Worm (Caenorhabditis elegans): ENCODE data around the gene gly-5.
"Not testable (repeated sequence)": the region's sequence is repeated elsewhere in the genome, so short reads cannot be mapped to it uniquely, and the experiment has no call there.

gly-5 gene

DNA sequence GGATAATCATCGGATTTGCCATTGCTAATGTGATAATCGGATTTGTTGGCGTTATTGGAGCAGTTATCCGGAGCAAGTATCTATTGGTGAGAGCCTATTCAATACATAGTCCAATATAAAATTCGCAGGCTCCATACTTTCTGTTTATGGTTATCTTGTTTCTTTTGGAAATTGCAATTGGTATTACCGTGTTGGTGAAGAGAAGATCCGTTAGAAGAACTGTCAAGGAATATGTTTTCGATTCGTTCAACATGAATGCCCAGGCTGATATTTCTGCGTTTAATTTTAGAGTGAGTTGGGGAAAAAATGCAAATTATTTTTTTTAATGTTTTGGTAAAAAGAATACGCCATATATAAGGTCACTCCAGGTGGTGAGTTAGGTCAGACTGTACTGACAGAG lies 25.9 kb downstream of the gly-5 start:
- no peak for TF ChIP-seq unc-62 (GFP tag; optimal IDR thresholded peaks at IDR 0.05)

DNA sequence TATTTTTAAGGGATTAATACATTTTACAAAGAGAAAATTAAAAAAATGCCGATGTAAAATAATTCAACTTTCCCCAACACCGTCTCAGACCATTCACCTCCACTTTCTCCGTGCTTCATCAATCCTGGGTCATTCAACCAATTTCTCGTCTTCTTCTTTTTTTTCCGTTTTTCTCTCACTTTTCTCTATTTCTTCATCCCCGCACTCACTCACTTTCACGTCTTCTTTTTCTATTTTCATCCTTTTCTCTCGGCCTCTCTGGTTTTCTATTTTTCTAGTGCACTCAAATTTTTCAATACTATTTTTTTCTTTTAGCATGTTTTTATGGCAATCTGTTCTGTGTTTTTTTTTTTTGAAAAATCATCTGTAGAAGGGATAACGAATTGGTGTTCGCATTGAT lies 28.5 kb downstream of the gly-5 start:
- TF ChIP-seq unc-62 (GFP tag; optimal IDR thresholded peaks at IDR 0.05) = no peak

DNA sequence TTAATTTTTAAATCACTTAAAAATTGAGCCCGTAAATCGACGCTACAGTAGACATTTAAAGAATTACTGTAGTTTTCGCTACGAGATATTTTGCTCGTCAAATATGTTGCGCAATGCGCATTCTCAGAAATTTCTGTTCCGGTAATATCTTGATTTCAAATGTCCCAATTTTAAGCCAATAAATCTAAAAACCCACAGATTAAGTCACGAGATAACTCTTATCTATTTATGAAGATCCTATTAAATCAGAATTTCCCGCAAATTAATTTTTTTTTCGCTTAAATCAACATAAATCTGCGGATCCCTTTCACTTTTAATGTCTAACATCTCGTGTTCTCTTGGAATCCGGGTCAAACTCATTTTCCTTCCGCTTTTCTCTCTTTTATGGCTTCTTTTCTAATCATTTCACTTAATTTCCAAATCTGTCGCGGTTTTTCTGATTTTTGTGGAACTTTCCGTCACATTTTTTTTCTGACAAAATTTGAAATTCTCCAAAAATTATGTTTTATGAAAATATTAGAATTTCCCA lies 29.4 kb downstream of the gly-5 start:
- TF ChIP-seq unc-62 (GFP tag; optimal IDR thresholded peaks at IDR 0.05) = no peak

DNA sequence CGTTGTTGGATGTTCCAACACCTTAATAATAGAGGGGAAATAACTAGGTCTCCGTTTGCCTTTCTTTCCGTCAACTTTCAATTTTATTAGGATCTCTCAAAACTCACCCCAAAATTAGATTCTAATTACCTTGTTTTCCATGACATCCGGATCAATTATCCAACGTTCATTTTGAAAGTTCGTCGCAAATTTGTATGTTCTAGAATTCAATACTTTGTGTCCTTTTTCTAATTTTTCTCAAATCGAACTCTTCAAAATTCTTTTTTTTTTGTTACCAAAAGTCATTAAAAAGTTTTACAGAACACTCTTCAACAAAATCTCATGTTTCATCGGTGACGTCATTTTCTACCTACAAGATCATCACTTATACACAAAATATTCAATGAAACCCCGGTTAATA lies 35.6 kb downstream of the gly-5 start, which contains the start of gene Y43F4A.1:
Gene Y43F4A.1, plus strand, starts transcription at position 301 of the 400 bp plus-strand sequence.
- no peak for TF ChIP-seq unc-62 (GFP tag; optimal IDR thresholded peaks at IDR 0.05)

ce11 chrIII:13224395-13224794 lies 37.2 kb downstream of the gly-5 start:
- TF ChIP-seq unc-62 (GFP tag; optimal IDR thresholded peaks at IDR 0.05) = no peak

DNA sequence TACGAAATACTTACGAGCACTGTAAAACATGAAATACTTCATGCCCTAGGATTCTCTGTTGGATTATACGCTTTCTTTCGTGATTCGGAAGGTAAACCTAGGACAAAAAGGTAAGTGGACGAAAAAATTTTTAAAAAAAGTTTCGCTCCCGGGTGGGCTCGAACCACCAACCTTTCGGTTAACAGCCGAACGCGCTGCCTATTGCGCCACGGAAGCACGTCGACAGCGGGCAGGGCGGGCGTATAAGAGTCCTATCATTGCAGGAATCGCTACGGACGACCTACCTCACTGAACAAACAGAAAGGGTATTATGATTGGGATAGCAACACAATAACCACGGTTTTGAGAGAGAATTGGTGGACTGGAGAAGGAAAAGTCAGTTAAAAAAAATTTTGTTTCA lies 37.8 kb downstream of the gly-5 start:
- TF ChIP-seq unc-62 (GFP tag; optimal IDR thresholded peaks at IDR 0.05) = no peak

ce11 chrIII:13245281-13245680 lies 58.1 kb downstream of the gly-5 start, which contains the start of gene Y43F4A.4:
Gene Y43F4A.4, plus strand, starts transcription at chrIII:13245581.
- not testable (repeated sequence) for TF ChIP-seq unc-62 (GFP tag; optimal IDR thresholded peaks at IDR 0.05)

DNA sequence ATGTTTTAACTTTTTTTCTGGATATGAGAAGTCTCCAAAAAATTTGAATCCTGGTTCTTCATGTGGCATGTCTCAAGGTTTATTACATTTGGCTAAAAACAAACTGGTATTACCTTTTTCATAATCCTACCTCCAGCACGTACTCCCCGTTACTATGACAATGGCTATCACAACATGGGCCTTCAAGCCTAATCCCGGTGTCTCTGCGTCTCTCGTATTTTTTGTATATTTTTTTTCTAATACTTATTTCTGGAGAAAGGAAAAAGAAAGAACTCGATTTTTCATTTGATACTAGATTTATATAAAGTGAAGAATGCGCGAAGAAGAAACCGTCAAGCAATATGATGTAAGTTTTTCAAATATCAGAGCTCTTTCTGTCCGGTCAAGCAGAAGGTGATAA lies 59.1 kb downstream of the gly-5 start, which contains the start of gene anoh-1:
Gene anoh-1, plus strand, starts transcription at position 301 of the 400 bp plus-strand sequence.
- no peak for TF ChIP-seq unc-62 (GFP tag; optimal IDR thresholded peaks at IDR 0.05)

- no peak for TF ChIP-seq unc-62 (GFP tag; optimal IDR thresholded peaks at IDR 0.05)
These were observed 67.1 kb downstream of the gly-5 start, which contains the start of gene F56A8.9 for ce11 chrIII:13254178-13254725. Gene F56A8.9, plus strand, starts transcription at chrIII:13254675.

Measured in whole organism, dauer.